Worm (Caenorhabditis elegans): ENCODE measurements around the gene ncx-5.

ce11 chrV:10466607-10467092 is 23.2 kb downstream of the ncx-5 start:
- TF ChIP-seq ceh-82 (tag; optimal IDR thresholded peaks at IDR 0.05) (peak; percentile 53), nhr-28 (tag; optimal IDR thresholded peaks at IDR 0.05) (no peak), ceh-16 (tag; optimal IDR thresholded peaks at IDR 0.05) (peak; percentile 28), nfya-1 (tag; optimal IDR thresholded peaks at IDR 0.05; ENCODE audit: insufficient read depth) (peak; percentile 95), fkh-10 (GFP tag; optimal IDR thresholded peaks at IDR 0.05) (peak; percentile 89), elt-1 (tag; optimal IDR thresholded peaks at IDR 0.05) (peak; percentile 50), mdl-1 (tag; optimal IDR thresholded peaks at IDR 0.05) (peak; percentile 98)

Data from whole organism, L3 larva.